Worm (Caenorhabditis elegans) whole organism, L4/young adult: ENCODE results near the gene ZK622.1.

Source experiments
- W03F9.2 ChIP-seq: fragments of 150-350 bp; optimal IDR thresholded peaks from 2 replicates; lab custom pipeline; 2014; ENCODE audit warnings: missing biosample characterization, missing genetic modification characterization
- dao-5 ChIP-seq: sonication (generic microtip); optimal IDR thresholded peaks from 2 replicates; lab custom pipeline; 2016; ENCODE audit warnings: missing genotype, missing genetic modification characterization, moderate library complexity, missing compliant biosample characterization
- him-1 ChIP-seq: sonication (generic microtip); optimal IDR thresholded peaks from 2 replicates; lab custom pipeline; 2016; ENCODE audit warnings: missing genotype, missing genetic modification reagents, missing genetic modification characterization, missing compliant biosample characterization

ce11 chrII:5326891-5327290 is 33.3 kb downstream of the ZK622.1 start:
- TF ChIP-seq him-1 (tag; lab: Kevin White, UChicago) (no peak), dao-5 (tag; lab: Kevin White, UChicago) (no peak), W03F9.2 (tag; lab: Kevin White, UChicago) (no peak)
